Fruit fly (Drosophila melanogaster): ENCODE data around the gene CG44090.

dm6 chr3R:17385329-17386019 lies 48.8 kb downstream of the CG44090 start:
- no peak for TF ChIP-seq CG8478 (optimal IDR thresholded peaks at IDR 0.05)
- peak in 1 of 2 experiments; percentile 12 for TF ChIP-seq CTCF (optimal IDR thresholded peaks at IDR 0.05)
